Fruit fly (Drosophila melanogaster) whole organism, adult: Measurements from ENCODE around the gene RfC4.

ENCODE experiments used
- CG11617 ChIP-seq: fragments of 200-800 bp; sonication (Bioruptor generic); optimal IDR thresholded peaks from 2 replicates; lab custom pipeline; 2017; ENCODE audit warnings: mild to moderate bottlenecking, missing biosample characterization, missing genetic modification reagents, missing genetic modification characterization
- CG1620 ChIP-seq: fragments of 200-800 bp; sonication (Bioruptor generic); optimal IDR thresholded peaks from 2 replicates; lab custom pipeline; 2016; ENCODE audit warnings: missing biosample characterization, missing genetic modification characterization
- CG33017 ChIP-seq: fragments of 200-800 bp; sonication (Bioruptor generic); optimal IDR thresholded peaks from 2 replicates; lab custom pipeline; 2018; ENCODE audit warnings: missing biosample characterization, mild to moderate bottlenecking, missing genetic modification characterization, moderate library complexity
- CG7045 ChIP-seq: fragments of 200-800 bp; sonication (Bioruptor generic); optimal IDR thresholded peaks from 2 replicates; lab custom pipeline; 2017; ENCODE audit warnings: missing biosample characterization, mild to moderate bottlenecking, missing genetic modification characterization
- CG7101 ChIP-seq: fragments of 200-800 bp; sonication (Bioruptor generic); optimal IDR thresholded peaks from 2 replicates; lab custom pipeline; 2018; ENCODE audit warnings: missing biosample characterization, mild to moderate bottlenecking, missing genetic modification characterization, moderate library complexity
- Hr96 ChIP-seq: fragments of 200-800 bp; sonication (Bioruptor generic); optimal IDR thresholded peaks from 2 replicates; lab custom pipeline; 2016; ENCODE audit warnings: missing biosample characterization, missing genetic modification characterization
- cic ChIP-seq: fragments of 200-800 bp; sonication (Bioruptor generic); optimal IDR thresholded peaks from 2 replicates; lab custom pipeline; 2017; ENCODE audit warnings: missing biosample characterization, mild to moderate bottlenecking, missing genetic modification characterization, moderate library complexity
- cnc ChIP-seq, 2 experiments: fragments of >200 bp; optimal IDR thresholded peaks; 2 replicates each; lab custom pipeline; 2017
- kay ChIP-seq: fragments of 200-800 bp; sonication (Bioruptor generic); peaks from one replicate; lab custom pipeline; 2016; ENCODE audit warnings: missing biosample characterization, missing genetic modification characterization, borderline replicate concordance

- no peak for TF ChIP-seq CG1620 (GFP tag; lab: Kevin White, UChicago)
- no peak for TF ChIP-seq CG7101 (tag; lab: Kevin White, UChicago)
- no peak for TF ChIP-seq cnc (optimal IDR thresholded peaks at IDR 0.05; lab: Kevin White, UChicago)
- peak; percentile 69 for TF ChIP-seq kay (GFP tag; lab: Kevin White, UChicago)
- TF ChIP-seq CG7045: peak; percentile 21
- peak; percentile 95 for TF ChIP-seq cic
- TF ChIP-seq Hr96: peak; percentile 22
- no peak for TF ChIP-seq CG33017
- TF ChIP-seq CG11617: peak; percentile 60
These were observed 32.3 kb downstream of the RfC4 start, which contains the start of gene Fit1 for dm6 chr3L:4103258-4104247.
